Worm (Caenorhabditis elegans) whole organism, young adult: Measurements from ENCODE around the gene fut-5.
A peak's percentile ranks its signal among the peaks of the same experiment; 100 is the strongest.

Experiments
- ceh-27 ChIP-seq: fragments of 200-800 bp; sonication (Bioruptor generic); optimal IDR thresholded peaks from 2 replicates; lab custom pipeline; 2018; ENCODE audit warnings: mild to moderate bottlenecking, missing genetic modification characterization, moderate library complexity, missing compliant biosample characterization
- dox-1 ChIP-seq: fragments of 200-800 bp; sonication (Bioruptor generic); IDR thresholded peaks from 2 replicates; pipeline ENCODE4 v1.3.6; 2022; ENCODE audit warnings: missing genetic modification reagents, missing genetic modification characterization, missing compliant biosample characterization
- dpff-1 ChIP-seq: sonication (generic microtip); optimal IDR thresholded peaks from 2 replicates; lab custom pipeline; 2017; ENCODE audit warnings: mild to moderate bottlenecking, missing genetic modification characterization, missing compliant biosample characterization
- egl-18 ChIP-seq: fragments of 200-800 bp; sonication (Bioruptor generic); IDR thresholded peaks from 2 replicates; pipeline ENCODE4 v1.3.6; 2022; ENCODE audit warnings: missing genetic modification reagents, missing genetic modification characterization, missing compliant biosample characterization
- nhr-120 ChIP-seq: fragments of 200-800 bp; sonication (Bioruptor generic); IDR thresholded peaks from 2 replicates; pipeline ENCODE4 v1.3.6; 2022; ENCODE audit warnings: missing genetic modification characterization, missing compliant biosample characterization
- tbp1 ChIP-seq: fragments of 200-800 bp; sonication (Bioruptor generic); optimal IDR thresholded peaks from 2 replicates; lab custom pipeline; 2018; ENCODE audit warnings: mild to moderate bottlenecking, missing genetic modification characterization, missing compliant biosample characterization

DNA sequence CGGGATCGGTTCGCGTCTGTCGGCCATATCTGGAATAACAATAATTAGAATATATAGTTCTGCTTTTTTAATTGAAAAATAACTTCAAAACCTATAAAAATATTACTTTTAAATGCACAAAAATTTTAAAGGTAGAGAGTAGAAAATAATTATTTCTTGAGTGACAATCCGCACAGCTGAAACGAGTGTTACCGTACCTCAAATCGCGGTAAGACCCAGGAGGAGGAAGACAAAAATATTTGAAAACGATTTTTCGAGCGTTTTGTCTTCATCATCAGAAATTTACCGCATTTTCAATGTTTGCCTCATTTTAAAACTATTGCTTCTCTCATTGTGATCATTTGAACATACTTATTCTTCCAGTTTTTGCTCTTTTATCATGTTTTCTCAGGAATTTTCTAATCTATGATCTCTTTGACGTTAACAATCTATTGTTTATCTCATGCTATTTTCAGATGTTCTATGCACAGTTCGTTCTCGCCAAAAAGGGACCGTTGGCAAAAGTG lies 30.8 kb upstream of the fut-5 start, which contains the start of the genes rpn-5 and scc-1:
- peak; percentile 19 for TF ChIP-seq tbp1 (GFP tag; lab: Kevin White, UChicago)
- no peak for TF ChIP-seq nhr-120 (GFP tag; lab: Robert Waterston, UW)
- no peak for TF ChIP-seq dpff-1 (tag; lab: Kevin White, UChicago)
- TF ChIP-seq egl-18 (GFP tag; lab: Robert Waterston, UW): no peak
- TF ChIP-seq ceh-27 (GFP tag; lab: Kevin White, UChicago): no peak
- peak; percentile 32; the same call in 1 of the 2 replicates for TF ChIP-seq dox-1
